Fruit fly (Drosophila melanogaster) whole organism, adult: ENCODE data around the gene Plzf.
"Not testable (repeated sequence)": the region's sequence is repeated elsewhere in the genome, so short reads cannot be mapped to it uniquely, and the experiment has no call there.

ENCODE experiments used
- CG11617 ChIP-seq: fragments of 200-800 bp; sonication (Bioruptor generic); optimal IDR thresholded peaks from 2 replicates; lab custom pipeline; 2017; ENCODE audit warnings: mild to moderate bottlenecking, missing biosample characterization, missing genetic modification reagents, missing genetic modification characterization
- CG12768 ChIP-seq: fragments of 200-800 bp; sonication (Bioruptor generic); optimal IDR thresholded peaks from 2 replicates; lab custom pipeline; 2017; ENCODE audit warnings: missing biosample characterization, missing genetic modification characterization, mild to moderate bottlenecking, moderate library complexity, missing genetic modification reagents
- CG14711 ChIP-seq: fragments of 200-800 bp; sonication (Bioruptor generic); optimal IDR thresholded peaks from 2 replicates; lab custom pipeline; 2018; ENCODE audit warnings: missing biosample characterization, mild to moderate bottlenecking, missing genetic modification characterization, moderate library complexity
- CG1620 ChIP-seq: fragments of 200-800 bp; sonication (Bioruptor generic); optimal IDR thresholded peaks from 2 replicates; lab custom pipeline; 2016; ENCODE audit warnings: missing biosample characterization, missing genetic modification characterization
- CG33017 ChIP-seq: fragments of 200-800 bp; sonication (Bioruptor generic); optimal IDR thresholded peaks from 2 replicates; lab custom pipeline; 2018; ENCODE audit warnings: missing biosample characterization, mild to moderate bottlenecking, missing genetic modification characterization, moderate library complexity
- CG5204 ChIP-seq: fragments of 200-800 bp; sonication (Bioruptor generic); optimal IDR thresholded peaks from 2 replicates; lab custom pipeline; 2016; ENCODE audit warnings: missing biosample characterization, missing genetic modification characterization
- CG7045 ChIP-seq: fragments of 200-800 bp; sonication (Bioruptor generic); optimal IDR thresholded peaks from 2 replicates; lab custom pipeline; 2017; ENCODE audit warnings: missing biosample characterization, mild to moderate bottlenecking, missing genetic modification characterization
- CG7101 ChIP-seq: fragments of 200-800 bp; sonication (Bioruptor generic); optimal IDR thresholded peaks from 2 replicates; lab custom pipeline; 2018; ENCODE audit warnings: missing biosample characterization, mild to moderate bottlenecking, missing genetic modification characterization, moderate library complexity
- Clk ChIP-seq: fragments of 200-800 bp; sonication (Bioruptor generic); optimal IDR thresholded peaks from 2 replicates; lab custom pipeline; 2017; ENCODE audit warnings: missing biosample characterization, missing genetic modification characterization
- Crg-1 ChIP-seq: fragments of 200-800 bp; sonication (Bioruptor generic); optimal IDR thresholded peaks from 2 replicates; lab custom pipeline; 2016; ENCODE audit warnings: missing biosample characterization, missing genetic modification characterization
- Hr96 ChIP-seq: fragments of 200-800 bp; sonication (Bioruptor generic); optimal IDR thresholded peaks from 2 replicates; lab custom pipeline; 2016; ENCODE audit warnings: missing biosample characterization, missing genetic modification characterization
- Mnt ChIP-seq: fragments of 200-800 bp; sonication (Bioruptor generic); optimal IDR thresholded peaks from 2 replicates; lab custom pipeline; 2016; ENCODE audit warnings: missing biosample characterization, mild to moderate bottlenecking, missing genetic modification characterization
- bab1 ChIP-seq: fragments of 200-800 bp; sonication (Bioruptor generic); optimal IDR thresholded peaks from 3 replicates; lab custom pipeline; 2019; ENCODE audit warnings: missing biosample characterization, mild to moderate bottlenecking, missing genetic modification characterization, moderate library complexity
- cic ChIP-seq: fragments of 200-800 bp; sonication (Bioruptor generic); optimal IDR thresholded peaks from 2 replicates; lab custom pipeline; 2017; ENCODE audit warnings: missing biosample characterization, mild to moderate bottlenecking, missing genetic modification characterization, moderate library complexity
- cnc ChIP-seq, 2 experiments: fragments of >200 bp; optimal IDR thresholded peaks; 2 replicates each; lab custom pipeline; 2017
- kay ChIP-seq: fragments of 200-800 bp; sonication (Bioruptor generic); peaks from one replicate; lab custom pipeline; 2016; ENCODE audit warnings: missing biosample characterization, missing genetic modification characterization, borderline replicate concordance
- ovo ChIP-seq: fragments of 200-800 bp; sonication (Bioruptor generic); optimal IDR thresholded peaks from 2 replicates; lab custom pipeline; 2016; ENCODE audit warnings: missing biosample characterization, missing genetic modification characterization
- pad ChIP-seq: fragments of 200-800 bp; sonication (Bioruptor generic); optimal IDR thresholded peaks from 3 replicates; lab custom pipeline; 2017; ENCODE audit warnings: missing biosample characterization, missing genetic modification characterization, mild to moderate bottlenecking, moderate library complexity, missing genetic modification reagents
- tj ChIP-seq: fragments of 200-800 bp; sonication (Bioruptor generic); optimal IDR thresholded peaks from 3 replicates; lab custom pipeline; 2017; ENCODE audit warnings: missing biosample characterization, mild to moderate bottlenecking, missing genetic modification characterization, moderate library complexity
- toe ChIP-seq: fragments of 200-800 bp; sonication (Bioruptor generic); optimal IDR thresholded peaks from 2 replicates; lab custom pipeline; 2016; ENCODE audit warnings: missing biosample characterization, missing genetic modification characterization

The Plzf gene

dm6 chr2L:12002922-12003791 is 45.6 kb downstream of the Plzf start:
- TF ChIP-seq Crg-1 (no peak), cnc (optimal IDR thresholded peaks at IDR 0.05; lab: Kevin White, UChicago) (no peak), CG33017 (tag; lab: Kevin White, UChicago) (peak; percentile 29), cic (GFP tag; lab: Kevin White, UChicago) (peak; percentile 97), Mnt (peak; percentile 72), Clk (GFP tag; lab: Kevin White, UChicago) (peak; percentile 18), toe (GFP tag; lab: Kevin White, UChicago) (peak; percentile 17), CG5204 (GFP tag; lab: Kevin White, UChicago) (peak; percentile 22), CG12768 (GFP tag; lab: Kevin White, UChicago) (peak; percentile 96), ovo (GFP tag; lab: Kevin White, UChicago) (peak; percentile 62), CG1620 (GFP tag; lab: Kevin White, UChicago) (no peak), kay (GFP tag; lab: Kevin White, UChicago) (no peak), tj (peak; percentile 76), bab1 (GFP tag; lab: Kevin White, UChicago) (peak; percentile 48), CG7101 (tag; lab: Kevin White, UChicago) (peak; percentile 16), CG14711 (no peak), Hr96 (GFP tag; lab: Kevin White, UChicago) (peak; percentile 55), pad (GFP tag; lab: Kevin White, UChicago) (no peak), CG11617 (GFP tag; lab: Kevin White, UChicago) (peak; percentile 47), CG7045 (GFP tag; lab: Kevin White, UChicago) (no peak)

- peak; percentile 70 for TF ChIP-seq CG12768 (GFP tag; lab: Kevin White, UChicago)
- TF ChIP-seq CG11617 (GFP tag; lab: Kevin White, UChicago) = no peak
- TF ChIP-seq CG33017 (tag; lab: Kevin White, UChicago) = peak; percentile 17
- TF ChIP-seq bab1 (GFP tag; lab: Kevin White, UChicago) = peak; percentile 38
- TF ChIP-seq cnc (optimal IDR thresholded peaks at IDR 0.05; lab: Kevin White, UChicago) = no peak
- no peak for TF ChIP-seq toe (GFP tag; lab: Kevin White, UChicago)
- TF ChIP-seq CG7101 (tag; lab: Kevin White, UChicago) = no peak
- peak; percentile 69 for TF ChIP-seq cic (GFP tag; lab: Kevin White, UChicago)
- TF ChIP-seq Hr96 (GFP tag; lab: Kevin White, UChicago) = no peak
- peak; percentile 5 for TF ChIP-seq Mnt
- TF ChIP-seq CG7045 (GFP tag; lab: Kevin White, UChicago) = peak; percentile 41
Measured at dm6 chr2L:12002051-12002450, 46.7 kb downstream of the Plzf start, which contains the start of gene Hacd1. Hacd1 (minus strand) TSS chr2L:12002266.

- TF ChIP-seq CG12768 (GFP tag; lab: Kevin White, UChicago) (peak; percentile 58), tj (peak; percentile 42), Clk (GFP tag; lab: Kevin White, UChicago) (no peak)
Measured at dm6 chr2L:12001132-12001531, 47.6 kb downstream of the Plzf start.

dm6 chr2L:11999240-11999704 is 49.4 kb downstream of the Plzf start, which contains the start of the genes CG18787 and Nfs1:
CG18787 (minus strand) TSS chr2L:11999340.
Nfs1 (plus strand) TSS chr2L:11999654.
- TF ChIP-seq pad (GFP tag; lab: Kevin White, UChicago); toe (GFP tag; lab: Kevin White, UChicago); Mnt: not testable (repeated sequence)
